Comparison of ENCODE assay signal across 4 worm cellular contexts in genomic region chrIV:8019772-8020496, ce11.
TF ChIP-seq lines count a peak whose summit lies in the region.

Gene dnc-4 (minus strand): TSS chrIV:8019808.

TF ChIP-seq in whole organism, L2 larva, 48 proteins besides CTCF, POLR2A, EP300 and RAD21:
- TF ChIP-seq C34F6.9 (tag; optimal IDR thresholded peaks at IDR 0.05; lab: Kevin White, UChicago): peak; percentile 40
- TF ChIP-seq lsy-2 (tag; optimal IDR thresholded peaks at IDR 0.05; lab: Kevin White, UChicago): peak in 1 of 2 experiments; percentile 34
- TF ChIP-seq unc-55 (GFP tag; optimal IDR thresholded peaks at IDR 0.05; lab: Kevin White, UChicago): peak; percentile 51
- TF ChIP-seq blmp-1 (tag; optimal IDR thresholded peaks at IDR 0.05; lab: Kevin White, UChicago; ENCODE audit: insufficient read depth): no peak

TF ChIP-seq in whole organism, L4 larva, 104 proteins besides CTCF, POLR2A, EP300 and RAD21:
- TF ChIP-seq nhr-28 (tag; optimal IDR thresholded peaks at IDR 0.05; lab: Kevin White, UChicago): peak; percentile 20
- peak in 1 of 2 experiments; percentile 44 for TF ChIP-seq unc-62 (GFP tag; optimal IDR thresholded peaks at IDR 0.05 in 1 of 2; lab: Kevin White, UChicago)
- TF ChIP-seq unc-62 (tag; optimal IDR thresholded peaks at IDR 0.05; lab: Kevin White, UChicago): no peak
- peak in 1 of 2 experiments; percentile 31 for TF ChIP-seq hif-1 (tag; optimal IDR thresholded peaks at IDR 0.05; lab: Kevin White, UChicago)
- TF ChIP-seq lin-39 (tag; optimal IDR thresholded peaks at IDR 0.05; lab: Kevin White, UChicago): no peak
- TF ChIP-seq unc-130 (GFP tag; optimal IDR thresholded peaks at IDR 0.05; lab: Kevin White, UChicago): peak; percentile 20
- TF ChIP-seq lsy-2 (tag; optimal IDR thresholded peaks at IDR 0.05; lab: Kevin White, UChicago): peak in 1 of 2 experiments; percentile 48
- no peak for TF ChIP-seq T26A8.4 (GFP tag; IDR thresholded peaks at IDR 0.05; lab: Robert Waterston, UW)
- no peak for TF ChIP-seq nhr-76 (tag; optimal IDR thresholded peaks at IDR 0.05; lab: Kevin White, UChicago)
- peak; percentile 27 for TF ChIP-seq R02D3.7 (tag; optimal IDR thresholded peaks at IDR 0.05; lab: Kevin White, UChicago)
- TF ChIP-seq mes-2 (tag; optimal IDR thresholded peaks at IDR 0.05; lab: Kevin White, UChicago; ENCODE audit: poor library complexity, severe bottlenecking): peak; percentile 85
TF ChIP-seq in whole organism, L4 larva: peak in this region for 7.

TF ChIP-seq in whole organism, late embryonic, 69 proteins besides CTCF, POLR2A, EP300 and RAD21:
- TF ChIP-seq ceh-2 (tag; optimal IDR thresholded peaks at IDR 0.05; lab: Kevin White, UChicago): peak; percentile 47
- TF ChIP-seq hlh-8 (tag; optimal IDR thresholded peaks at IDR 0.05; lab: Kevin White, UChicago): peak; percentile 24
- TF ChIP-seq ets-4 (tag; optimal IDR thresholded peaks at IDR 0.05; lab: Kevin White, UChicago): peak; percentile 49
- peak; percentile 11 for TF ChIP-seq elt-2 (tag; optimal IDR thresholded peaks at IDR 0.05; lab: Kevin White, UChicago)
- peak; percentile 5 for TF ChIP-seq unc-55 (GFP tag; optimal IDR thresholded peaks at IDR 0.05; lab: Kevin White, UChicago)
- TF ChIP-seq unc-42 (tag; optimal IDR thresholded peaks at IDR 0.05; lab: Kevin White, UChicago): peak; percentile 32
- no peak for TF ChIP-seq dve-1 (tag; optimal IDR thresholded peaks at IDR 0.05; lab: Kevin White, UChicago)
- peak; percentile 63 for TF ChIP-seq ceh-31 (tag; optimal IDR thresholded peaks at IDR 0.05; lab: Kevin White, UChicago)
- TF ChIP-seq pros-1 (tag; optimal IDR thresholded peaks at IDR 0.05; lab: Kevin White, UChicago): no peak
- TF ChIP-seq fax-1 (tag; optimal IDR thresholded peaks at IDR 0.05; lab: Kevin White, UChicago): peak; percentile 14

TF ChIP-seq in whole organism, mixed stage, embryonic, 35 proteins besides CTCF, POLR2A, EP300 and RAD21:
- TF ChIP-seq elt-3 (tag; optimal IDR thresholded peaks at IDR 0.05; lab: Kevin White, UChicago) (no peak), mep-1 (tag; optimal IDR thresholded peaks at IDR 0.05; lab: Kevin White, UChicago) (no peak), snpc-4 (tag; optimal IDR thresholded peaks at IDR 0.05; lab: Kevin White, UChicago) (no peak), mab-5 (tag; optimal IDR thresholded peaks at IDR 0.05; lab: Kevin White, UChicago) (no peak), zip-8 (tag; optimal IDR thresholded peaks at IDR 0.05; lab: Kevin White, UChicago) (peak; percentile 85), hlh-1 (tag; optimal IDR thresholded peaks at IDR 0.05; lab: Kevin White, UChicago) (no peak), ces-1 (GFP tag; optimal IDR thresholded peaks at IDR 0.05; lab: Kevin White, UChicago) (peak; percentile 75), lin-32 (GFP tag; optimal IDR thresholded peaks at IDR 0.05; lab: Kevin White, UChicago) (no peak), elt-1 (tag; optimal IDR thresholded peaks at IDR 0.05; lab: Kevin White, UChicago; ENCODE audit: borderline replicate concordance, insufficient read depth) (no peak)
TF ChIP-seq in whole organism, mixed stage, embryonic: peak in this region for 2.
